Worm (Caenorhabditis elegans): ENCODE results near the gene W08G11.3.

The W08G11.3 gene

DNA sequence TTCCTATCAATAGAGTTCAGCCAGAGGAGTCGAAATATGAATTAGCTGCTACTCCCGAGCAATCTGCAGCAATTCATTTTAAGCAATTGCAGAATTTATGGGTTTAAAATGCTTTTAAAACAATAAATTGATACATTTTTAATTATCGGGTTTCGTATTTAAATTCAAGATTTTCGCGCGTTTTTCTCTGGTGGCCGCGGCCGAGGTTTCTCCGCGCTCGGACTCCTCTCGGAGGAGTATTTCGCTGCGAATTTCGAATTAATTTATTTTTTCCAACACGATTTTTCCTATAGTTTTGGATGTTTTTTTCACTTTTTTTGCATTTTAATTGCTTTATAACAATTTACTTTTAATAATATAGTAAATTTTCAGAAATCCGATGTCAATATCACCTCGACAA lies 34.0 kb downstream of the W08G11.3 start, which contains the start of gene F13A7.14:
Gene F13A7.14, plus strand, starts transcription at position 373 of the 400 bp plus-strand sequence.
- no peak for TF ChIP-seq unc-39 (tag; optimal IDR thresholded peaks at IDR 0.05)
- TF ChIP-seq egl-5 (tag; optimal IDR thresholded peaks at IDR 0.05), result no peak
- TF ChIP-seq lin-39 (tag; optimal IDR thresholded peaks at IDR 0.05), result peak; percentile 65
- peak; percentile 29 for TF ChIP-seq skn-1 (tag; optimal IDR thresholded peaks at IDR 0.05)
- TF ChIP-seq ZK546.5 (tag; optimal IDR thresholded peaks at IDR 0.05), result no peak
- TF ChIP-seq hmg-11 (tag; optimal IDR thresholded peaks at IDR 0.05), result peak; percentile 63
- peak; percentile 73 for TF ChIP-seq pha-4 (tag; optimal IDR thresholded peaks at IDR 0.05)
- no peak for TF ChIP-seq nhr-28 (tag; optimal IDR thresholded peaks at IDR 0.05)
- no peak for TF ChIP-seq fos-1 (tag; optimal IDR thresholded peaks at IDR 0.05)
- TF ChIP-seq tbx-2 (tag; optimal IDR thresholded peaks at IDR 0.05), result no peak
- no peak for TF ChIP-seq nhr-11 (tag; optimal IDR thresholded peaks at IDR 0.05)
- TF ChIP-seq nhr-77 (tag; optimal IDR thresholded peaks at IDR 0.05), result no peak
- TF ChIP-seq nfya-1 (tag; optimal IDR thresholded peaks at IDR 0.05; ENCODE audit: insufficient read depth), result peak; percentile 83
- no peak for TF ChIP-seq eor-1 (tag; optimal IDR thresholded peaks at IDR 0.05)
- no peak for TF ChIP-seq mml-1 (tag; optimal IDR thresholded peaks at IDR 0.05)
- TF ChIP-seq unc-62 (GFP tag; optimal IDR thresholded peaks at IDR 0.05), result no peak
- no peak for TF ChIP-seq aly-2 (tag; optimal IDR thresholded peaks at IDR 0.05)
- TF ChIP-seq nhr-67 (tag; optimal IDR thresholded peaks at IDR 0.05), result no peak
- peak; percentile 17 for TF ChIP-seq elt-1 (tag; optimal IDR thresholded peaks at IDR 0.05)
- TF ChIP-seq mdl-1 (tag; optimal IDR thresholded peaks at IDR 0.05), result no peak
- no peak for TF ChIP-seq zag-1 (tag; optimal IDR thresholded peaks at IDR 0.05)
- no peak for TF ChIP-seq egl-27 (tag; optimal IDR thresholded peaks at IDR 0.05)
- no peak for TF ChIP-seq ztf-4 (tag; optimal IDR thresholded peaks at IDR 0.05)
- TF ChIP-seq ama-1 (optimal IDR thresholded peaks at IDR 0.05), result no peak
- no peak for TF ChIP-seq daf-12 (tag; optimal IDR thresholded peaks at IDR 0.05)
- TF ChIP-seq elt-3 (tag; optimal IDR thresholded peaks at IDR 0.05), result no peak
- peak; percentile 41 for TF ChIP-seq elt-2 (tag; optimal IDR thresholded peaks at IDR 0.05)
- no peak for TF ChIP-seq nhr-12 (tag; optimal IDR thresholded peaks at IDR 0.05)
- TF ChIP-seq nhr-237 (tag; optimal IDR thresholded peaks at IDR 0.05), result no peak
- peak; percentile 26 for TF ChIP-seq pqm-1 (tag; optimal IDR thresholded peaks at IDR 0.05)
- TF ChIP-seq fkh-2 (tag; optimal IDR thresholded peaks at IDR 0.05), result no peak
- peak; percentile 16 for TF ChIP-seq ceh-28 (tag; optimal IDR thresholded peaks at IDR 0.05)
- no peak for TF ChIP-seq ceh-16 (tag; optimal IDR thresholded peaks at IDR 0.05)
- TF ChIP-seq snpc-4 (tag; optimal IDR thresholded peaks at IDR 0.05), result peak; percentile 88
- peak; percentile 59 for TF ChIP-seq R02D3.7 (tag; optimal IDR thresholded peaks at IDR 0.05)
- no peak for TF ChIP-seq ztf-11 (tag; optimal IDR thresholded peaks at IDR 0.05)
- no peak for TF ChIP-seq sea-2 (GFP tag; optimal IDR thresholded peaks at IDR 0.05)
- no peak for TF ChIP-seq jun-1 (tag; optimal IDR thresholded peaks at IDR 0.05)
- no peak for TF ChIP-seq nhr-76 (tag; optimal IDR thresholded peaks at IDR 0.05)
- TF ChIP-seq lsy-12 (tag; optimal IDR thresholded peaks at IDR 0.05), result peak; percentile 73
- TF ChIP-seq fkh-10 (GFP tag; optimal IDR thresholded peaks at IDR 0.05), result peak; percentile 14
- peak; percentile 90 for TF ChIP-seq nhr-43 (tag; optimal IDR thresholded peaks at IDR 0.05; ENCODE audit: poor library complexity, severe bottlenecking)
- TF ChIP-seq nhr-25 (tag; optimal IDR thresholded peaks at IDR 0.05), result peak; percentile 45
- no peak for TF ChIP-seq ceh-82 (tag; optimal IDR thresholded peaks at IDR 0.05)
- peak; percentile 76 for TF ChIP-seq lin-15B (tag; optimal IDR thresholded peaks at IDR 0.05)
- TF ChIP-seq nhr-23 (tag; optimal IDR thresholded peaks at IDR 0.05), result peak; percentile 81
- TF ChIP-seq ceh-9 (tag; optimal IDR thresholded peaks at IDR 0.05), result no peak

DNA sequence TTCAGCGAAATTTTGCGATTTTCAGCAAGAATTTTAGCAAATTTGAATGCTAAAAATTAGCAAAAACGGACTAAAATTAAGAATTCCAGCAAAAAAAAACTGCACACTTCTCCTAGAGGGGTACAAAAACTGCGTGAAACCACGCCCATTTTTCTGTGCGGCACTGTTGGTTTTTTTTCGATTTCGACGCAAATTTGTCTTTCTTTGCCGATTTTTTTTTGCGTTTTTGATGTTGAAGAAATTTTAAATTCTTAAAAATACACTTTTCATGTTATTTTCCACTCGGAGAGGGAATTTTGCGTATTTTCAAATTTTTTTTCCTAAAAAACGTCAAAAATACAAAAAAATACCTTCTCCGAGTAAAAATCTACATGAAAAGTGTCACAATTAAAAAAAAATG lies 36.5 kb downstream of the W08G11.3 start, which contains the start of gene syp-1:
Gene syp-1, plus strand, starts transcription at position 301 of the 400 bp plus-strand sequence.
- TF ChIP-seq lsy-12 (tag; optimal IDR thresholded peaks at IDR 0.05) (no peak), fkh-2 (tag; optimal IDR thresholded peaks at IDR 0.05) (no peak), elt-3 (tag; optimal IDR thresholded peaks at IDR 0.05) (no peak), tbx-2 (tag; optimal IDR thresholded peaks at IDR 0.05) (no peak), ztf-11 (tag; optimal IDR thresholded peaks at IDR 0.05) (no peak), ceh-28 (tag; optimal IDR thresholded peaks at IDR 0.05) (no peak), mdl-1 (tag; optimal IDR thresholded peaks at IDR 0.05) (no peak), nhr-28 (tag; optimal IDR thresholded peaks at IDR 0.05) (no peak), pha-4 (tag; optimal IDR thresholded peaks at IDR 0.05) (no peak), sea-2 (GFP tag; optimal IDR thresholded peaks at IDR 0.05) (no peak), egl-5 (tag; optimal IDR thresholded peaks at IDR 0.05) (no peak), ceh-16 (tag; optimal IDR thresholded peaks at IDR 0.05) (no peak), ama-1 (optimal IDR thresholded peaks at IDR 0.05) (no peak), nhr-12 (tag; optimal IDR thresholded peaks at IDR 0.05) (no peak), lin-39 (tag; optimal IDR thresholded peaks at IDR 0.05) (no peak), mml-1 (tag; optimal IDR thresholded peaks at IDR 0.05) (no peak), nhr-77 (tag; optimal IDR thresholded peaks at IDR 0.05) (no peak), hmg-11 (tag; optimal IDR thresholded peaks at IDR 0.05) (no peak)

All from whole organism, L3 larva.